Fruit fly (Drosophila melanogaster): ENCODE data around the gene larp.
A peak's percentile ranks its signal among the peaks of the same experiment; 100 is the strongest.

larp gene

dm6 chr3R:28336046-28336771 is at the start of gene larp (continued):
- TF ChIP-seq CG11695 (GFP tag; IDR thresholded peaks at IDR 0.05) (peak; percentile 50; the same call in 1 of the 3 replicates), CG6175 (GFP tag; IDR thresholded peaks at IDR 0.05) (peak; percentile 59; the same call in 1 of the 3 replicates), Awh (GFP tag; IDR thresholded peaks at IDR 0.05) (peak; percentile 53), Sin3A (optimal IDR thresholded peaks at IDR 0.05) (peak; percentile 63), CG11093 (GFP tag; IDR thresholded peaks at IDR 0.05) (peak; percentile 36; the same call in 1 of the 3 replicates), sc (optimal IDR thresholded peaks at IDR 0.05) (no peak), sc (GFP tag; optimal IDR thresholded peaks at IDR 0.05) (no peak), HmgZ (tag; optimal IDR thresholded peaks at IDR 0.05) (peak; percentile 66), CG17385 (GFP tag; optimal IDR thresholded peaks at IDR 0.05) (peak; percentile 43), sd (tag; optimal IDR thresholded peaks at IDR 0.05) (peak; percentile 23), h (optimal IDR thresholded peaks at IDR 0.05) (no peak), amos (GFP tag; IDR thresholded peaks at IDR 0.05; ENCODE audit: partially characterized antibody) (peak; percentile 98; the same call in 1 of the 2 replicates), CG16779 (GFP tag; IDR thresholded peaks at IDR 0.05) (peak; percentile 62; the same call in 1 of the 2 replicates), Six4 (GFP tag; optimal IDR thresholded peaks at IDR 0.05) (peak; percentile 25), hbn (GFP tag; IDR thresholded peaks at IDR 0.05; ENCODE audit: partially characterized antibody) (peak; percentile 93), oc (tag; optimal IDR thresholded peaks at IDR 0.05) (peak; percentile 41), BtbVII (GFP tag; optimal IDR thresholded peaks at IDR 0.05) (no peak), Optix (GFP tag; IDR thresholded peaks at IDR 0.05) (peak; percentile 66; the same call in 2 of the 3 replicates), CG8765 (GFP tag; IDR thresholded peaks at IDR 0.05) (peak; percentile 67; the same call in 1 of the 2 replicates), Hr3 (GFP tag; optimal IDR thresholded peaks at IDR 0.05) (peak; percentile 63), kah (GFP tag; optimal IDR thresholded peaks at IDR 0.05) (no peak), CG12155 (GFP tag; optimal IDR thresholded peaks at IDR 0.05) (peak; percentile 78), CkIIα-i1 (GFP tag; IDR thresholded peaks at IDR 0.05) (no peak), CG16863 (GFP tag; optimal IDR thresholded peaks at IDR 0.05) (peak; percentile 40), CG15601 (tag; optimal IDR thresholded peaks at IDR 0.05) (peak; percentile 53), Bgb (GFP tag; IDR thresholded peaks at IDR 0.05; ENCODE audit: partially characterized antibody) (peak; percentile 97), al (GFP tag; IDR thresholded peaks at IDR 0.05) (peak; percentile 78), fd102C (GFP tag; optimal IDR thresholded peaks at IDR 0.05) (no peak), ERR (GFP tag; optimal IDR thresholded peaks at IDR 0.05) (peak; percentile 7), Vsx1 (GFP tag; optimal IDR thresholded peaks at IDR 0.05) (no peak), ftz-f1 (GFP tag; optimal IDR thresholded peaks at IDR 0.05) (no peak), dimm (GFP tag; IDR thresholded peaks at IDR 0.05) (no peak), CG2120 (GFP tag; optimal IDR thresholded peaks at IDR 0.05) (peak; percentile 85), CG30403 (GFP tag; optimal IDR thresholded peaks at IDR 0.05) (peak; percentile 66), org-1 (GFP tag; optimal IDR thresholded peaks at IDR 0.05) (no peak), CG9727 (GFP tag; optimal IDR thresholded peaks at IDR 0.05) (peak; percentile 49), Ets65A (GFP tag) (peak; percentile 95), CG15011 (GFP tag; optimal IDR thresholded peaks at IDR 0.05) (no peak), Usf (GFP tag; optimal IDR thresholded peaks at IDR 0.05) (peak; percentile 53), croc (GFP tag; conservative IDR thresholded peaks at IDR 0.05) (0 out of 3 replicates have a peak, but pooled peaks have one; percentile 18), Bteb2 (GFP tag; optimal IDR thresholded peaks at IDR 0.05) (peak; percentile 21), BEAF-32 (GFP tag; optimal IDR thresholded peaks at IDR 0.05) (peak; percentile 97), Fer2 (tag; optimal IDR thresholded peaks at IDR 0.05) (peak; percentile 52), CG6813 (GFP tag; optimal IDR thresholded peaks at IDR 0.05) (peak; percentile 13), Trl (optimal IDR thresholded peaks at IDR 0.05) (no peak), Trl (GFP tag; optimal IDR thresholded peaks at IDR 0.05) (peak; percentile 43), CG14965 (GFP tag; optimal IDR thresholded peaks at IDR 0.05; ENCODE audit: borderline replicate concordance) (no peak), CG1603 (tag; optimal IDR thresholded peaks at IDR 0.05) (peak; percentile 76), vfl (GFP tag; optimal IDR thresholded peaks at IDR 0.05) (peak; percentile 55), tin (GFP tag; optimal IDR thresholded peaks at IDR 0.05) (peak; percentile 72), slbo (GFP tag; IDR thresholded peaks at IDR 0.05) (peak; percentile 92)

Measured in whole organism, embryonic.